Worm (Caenorhabditis elegans) whole organism, mixed stage, embryonic: ENCODE results near the gene cdk-12.

Experiments used
- bed-3 ChIP-seq: fragments of 200-800 bp; sonication (Bioruptor generic); optimal IDR thresholded peaks from 3 replicates; lab custom pipeline; 2018; ENCODE audit warnings: mild to moderate bottlenecking, missing genetic modification characterization, moderate library complexity, missing compliant biosample characterization
- blmp-1 ChIP-seq: fragments of 150-350 bp; optimal IDR thresholded peaks from 2 replicates; lab custom pipeline; 2014; ENCODE audit warnings: missing biosample characterization, missing genetic modification characterization
- ceh-43 ChIP-seq: fragments of 200-800 bp; sonication (Bioruptor generic); optimal IDR thresholded peaks from 2 replicates; lab custom pipeline; 2018; ENCODE audit warnings: mild to moderate bottlenecking, missing genetic modification characterization, moderate library complexity, missing compliant biosample characterization
- ces-1 ChIP-seq: fragments of 150-350 bp; optimal IDR thresholded peaks from 2 replicates; lab custom pipeline; 2014; ENCODE audit warnings: missing biosample characterization, missing genetic modification reagents, missing genetic modification characterization
- cnd-1 ChIP-seq: fragments of 200-800 bp; sonication (Bioruptor generic); optimal IDR thresholded peaks from 2 replicates; lab custom pipeline; 2018; ENCODE audit warnings: mild to moderate bottlenecking, missing genetic modification characterization, missing compliant biosample characterization
- elt-1 ChIP-seq: sonication (generic microtip); optimal IDR thresholded peaks from 2 replicates; lab custom pipeline; 2017; ENCODE audit warnings: missing genetic modification characterization, mild to moderate bottlenecking, missing compliant biosample characterization, antibody characterized with exemption, moderate library complexity, borderline replicate concordance; ENCODE audit not compliant: insufficient read depth
- elt-3 ChIP-seq: fragments of 150-350 bp; optimal IDR thresholded peaks from 2 replicates; lab custom pipeline; 2014; ENCODE audit warnings: missing biosample characterization, missing genetic modification characterization
- flh-1 ChIP-seq: fragments of 200-800 bp; sonication (Bioruptor generic); optimal IDR thresholded peaks from 2 replicates; lab custom pipeline; 2018; ENCODE audit warnings: mild to moderate bottlenecking, missing genetic modification characterization, moderate library complexity, missing compliant biosample characterization
- hlh-1 ChIP-seq: fragments of 150-350 bp; optimal IDR thresholded peaks from 2 replicates; lab custom pipeline; 2014; ENCODE audit warnings: missing biosample characterization, missing genetic modification reagents, missing genetic modification characterization
- lin-13 ChIP-seq: fragments of 150-350 bp; optimal IDR thresholded peaks from 2 replicates; lab custom pipeline; 2014; ENCODE audit warnings: missing biosample characterization, missing genetic modification characterization
- lin-32 ChIP-seq: fragments of 200-800 bp; sonication (Bioruptor generic); optimal IDR thresholded peaks from 2 replicates; lab custom pipeline; 2018; ENCODE audit warnings: mild to moderate bottlenecking, missing genetic modification characterization, missing compliant biosample characterization
- lsy-2 ChIP-seq: fragments of 150-350 bp; optimal IDR thresholded peaks from 2 replicates; lab custom pipeline; 2014; ENCODE audit warnings: missing biosample characterization, missing genetic modification characterization
- mab-5 ChIP-seq: fragments of 150-350 bp; optimal IDR thresholded peaks from 2 replicates; lab custom pipeline; 2014; ENCODE audit warnings: missing biosample characterization, missing genetic modification characterization
- nhr-12 ChIP-seq: fragments of 150-350 bp; optimal IDR thresholded peaks from 2 replicates; lab custom pipeline; 2014; ENCODE audit warnings: missing biosample characterization, missing genetic modification characterization
- nhr-237 ChIP-seq: fragments of 150-350 bp; optimal IDR thresholded peaks from 2 replicates; lab custom pipeline; 2014; ENCODE audit warnings: missing biosample characterization, missing genetic modification characterization
- nhr-76 ChIP-seq: sonication (generic microtip); optimal IDR thresholded peaks from 2 replicates; lab custom pipeline; 2017; ENCODE audit warnings: missing biosample characterization, missing genetic modification characterization
- pha-4 ChIP-seq: fragments of 150-350 bp; optimal IDR thresholded peaks from 2 replicates; lab custom pipeline; 2018; ENCODE audit warnings: missing biosample characterization, missing genetic modification reagents, missing genetic modification characterization
- sem-2 ChIP-seq: fragments of 200-800 bp; sonication (Bioruptor generic); optimal IDR thresholded peaks from 2 replicates; lab custom pipeline; 2018; ENCODE audit warnings: mild to moderate bottlenecking, missing genetic modification characterization, missing compliant biosample characterization
- snpc-4 ChIP-seq: fragments of 150-350 bp; optimal IDR thresholded peaks from 2 replicates; lab custom pipeline; 2014; ENCODE audit warnings: missing biosample characterization, missing genetic modification characterization
- sptf-1 ChIP-seq: sonication (generic microtip); optimal IDR thresholded peaks from 2 replicates; lab custom pipeline; 2017; ENCODE audit warnings: mild to moderate bottlenecking, missing genetic modification characterization, moderate library complexity, missing compliant biosample characterization
- tbx-8 ChIP-seq: fragments of 200-800 bp; sonication (Bioruptor generic); optimal IDR thresholded peaks from 2 replicates; lab custom pipeline; 2018; ENCODE audit warnings: mild to moderate bottlenecking, missing genetic modification characterization, moderate library complexity, missing compliant biosample characterization
- unc-120 ChIP-seq: sonication (generic microtip); optimal IDR thresholded peaks from 2 replicates; lab custom pipeline; 2017; ENCODE audit warnings: missing genetic modification characterization, missing compliant biosample characterization; ENCODE audit not compliant: poor library complexity, severe bottlenecking
- unc-39 ChIP-seq: fragments of 150-350 bp; optimal IDR thresholded peaks from 2 replicates; lab custom pipeline; 2014; ENCODE audit warnings: missing biosample characterization, missing genetic modification characterization
- unc-62 ChIP-seq: fragments of 150-350 bp; optimal IDR thresholded peaks from 2 replicates; lab custom pipeline; 2014; ENCODE audit warnings: missing biosample characterization, missing genetic modification reagents, missing genetic modification characterization

cdk-12 gene

DNA sequence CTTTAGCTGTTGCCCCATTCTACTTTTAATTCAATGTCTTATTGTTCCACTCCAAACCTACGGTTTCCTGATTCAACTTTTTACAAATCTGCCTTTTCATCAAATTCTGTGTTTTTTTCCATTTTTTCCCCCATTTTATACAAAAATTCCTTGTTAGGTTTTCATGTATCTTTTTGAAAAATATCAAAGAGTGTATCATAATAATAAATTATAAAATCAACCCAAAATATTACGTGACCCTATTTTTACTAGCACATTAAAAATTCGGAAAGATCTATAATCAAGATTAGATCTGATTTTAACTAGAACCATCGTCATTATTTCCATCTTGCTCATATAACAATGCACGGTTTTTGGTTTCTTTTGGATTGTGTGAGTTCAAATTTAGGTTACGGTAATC lies 12.7 kb upstream of the cdk-12 start, which contains the start of gene H38K22.6:
TSS of gene H38K22.6 (plus strand) at position 301 of the 400 bp plus-strand sequence.
- TF ChIP-seq elt-3 (tag; lab: Kevin White, UChicago) (no peak), flh-1 (GFP tag; lab: Kevin White, UChicago) (no peak), unc-120 (no peak), unc-62 (GFP tag; lab: Kevin White, UChicago) (no peak), nhr-12 (tag; lab: Kevin White, UChicago) (no peak), lsy-2 (tag; lab: Kevin White, UChicago) (no peak), ceh-43 (GFP tag; lab: Kevin White, UChicago) (no peak), pha-4 (tag; lab: Kevin White, UChicago) (no peak), hlh-1 (tag; lab: Kevin White, UChicago) (no peak), unc-39 (tag; lab: Kevin White, UChicago) (no peak), sem-2 (GFP tag; lab: Kevin White, UChicago) (no peak), lin-32 (GFP tag; lab: Kevin White, UChicago) (no peak), bed-3 (GFP tag; lab: Kevin White, UChicago) (no peak)

DNA sequence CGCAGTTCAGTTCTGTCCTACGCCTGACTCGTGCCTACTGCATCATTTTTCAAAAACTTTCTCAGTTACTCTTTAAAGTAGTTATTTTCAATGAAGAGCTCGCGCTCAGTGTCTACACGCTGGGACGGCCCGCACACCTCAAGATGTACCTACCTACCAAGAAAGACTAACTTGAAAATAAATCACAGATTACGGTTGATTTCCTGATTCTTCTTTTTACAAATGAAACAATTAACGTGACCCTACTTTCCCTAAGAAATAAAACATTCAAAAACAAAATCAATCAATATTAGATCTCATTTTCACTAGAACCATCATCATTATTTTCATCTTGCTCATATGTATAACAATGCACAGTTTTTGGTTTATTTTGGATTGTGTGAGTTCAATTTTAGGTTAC lies 11.4 kb upstream of the cdk-12 start, which contains the start of gene H38K22.7:
TSS of gene H38K22.7 (plus strand) at position 301 of the 400 bp plus-strand sequence.
- TF ChIP-seq unc-120, result no peak
- no peak for TF ChIP-seq pha-4 (tag; lab: Kevin White, UChicago)
- TF ChIP-seq nhr-76, result no peak
- TF ChIP-seq lin-13 (tag; lab: Kevin White, UChicago), result no peak
- no peak for TF ChIP-seq flh-1 (GFP tag; lab: Kevin White, UChicago)
- TF ChIP-seq snpc-4 (tag; lab: Kevin White, UChicago), result no peak
- TF ChIP-seq sem-2 (GFP tag; lab: Kevin White, UChicago), result no peak
- no peak for TF ChIP-seq cnd-1 (tag; lab: Kevin White, UChicago)
- TF ChIP-seq hlh-1 (tag; lab: Kevin White, UChicago), result no peak

DNA sequence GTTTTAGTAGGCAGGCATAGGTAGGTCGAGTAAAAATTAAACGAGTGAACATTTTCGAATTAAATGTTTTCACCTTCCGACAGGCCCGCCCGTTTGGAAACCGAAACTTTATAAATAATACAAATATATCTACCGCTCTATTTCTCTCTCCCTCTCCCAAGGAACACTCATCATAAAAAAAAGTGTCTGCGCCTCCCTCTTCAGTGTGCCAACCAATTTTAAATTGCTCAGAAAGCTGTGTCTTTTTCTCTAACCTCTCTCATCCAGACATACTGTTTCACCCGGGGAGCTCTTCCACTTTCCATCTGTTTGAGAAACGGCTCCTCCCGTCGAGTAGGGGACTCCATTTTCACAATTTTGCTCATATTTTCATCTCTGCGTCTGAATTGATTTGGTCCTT lies 9.7 kb upstream of the cdk-12 start:
- TF ChIP-seq ceh-43 (GFP tag; lab: Kevin White, UChicago), result no peak
- TF ChIP-seq unc-120, result peak; percentile 55
- TF ChIP-seq ces-1 (GFP tag; lab: Kevin White, UChicago), result peak; percentile 73
- TF ChIP-seq nhr-237, result peak; percentile 30
- TF ChIP-seq tbx-8 (GFP tag; lab: Kevin White, UChicago), result no peak
- no peak for TF ChIP-seq nhr-12 (tag; lab: Kevin White, UChicago)

DNA sequence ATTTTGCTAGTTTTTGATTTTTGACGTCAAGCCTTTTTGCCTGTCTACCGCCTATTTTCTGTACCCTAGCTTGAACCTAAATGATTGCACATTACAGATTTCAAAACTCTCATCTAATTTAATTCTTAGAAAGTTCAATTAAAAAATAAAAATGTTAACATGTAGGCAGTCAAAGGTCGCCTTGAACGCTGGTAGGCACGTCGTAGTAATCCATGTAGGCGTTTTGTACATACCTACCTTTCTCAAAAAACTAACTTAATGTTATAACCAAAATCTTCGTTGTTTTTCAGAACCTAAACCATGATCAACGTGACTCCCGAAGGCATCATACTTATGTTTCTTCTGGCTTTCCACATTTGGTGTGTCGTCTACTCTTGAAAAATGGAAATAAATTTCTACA lies 8.9 kb upstream of the cdk-12 start, which contains the start of gene H38K22.9:
TSS of gene H38K22.9 (plus strand) at position 301 of the 400 bp plus-strand sequence.
- TF ChIP-seq sptf-1 (tag; lab: Kevin White, UChicago), result no peak
- TF ChIP-seq lsy-2 (tag; lab: Kevin White, UChicago), result no peak
- TF ChIP-seq tbx-8 (GFP tag; lab: Kevin White, UChicago), result no peak
- no peak for TF ChIP-seq sem-2 (GFP tag; lab: Kevin White, UChicago)
- TF ChIP-seq, all 35 proteins: peak for 0

DNA sequence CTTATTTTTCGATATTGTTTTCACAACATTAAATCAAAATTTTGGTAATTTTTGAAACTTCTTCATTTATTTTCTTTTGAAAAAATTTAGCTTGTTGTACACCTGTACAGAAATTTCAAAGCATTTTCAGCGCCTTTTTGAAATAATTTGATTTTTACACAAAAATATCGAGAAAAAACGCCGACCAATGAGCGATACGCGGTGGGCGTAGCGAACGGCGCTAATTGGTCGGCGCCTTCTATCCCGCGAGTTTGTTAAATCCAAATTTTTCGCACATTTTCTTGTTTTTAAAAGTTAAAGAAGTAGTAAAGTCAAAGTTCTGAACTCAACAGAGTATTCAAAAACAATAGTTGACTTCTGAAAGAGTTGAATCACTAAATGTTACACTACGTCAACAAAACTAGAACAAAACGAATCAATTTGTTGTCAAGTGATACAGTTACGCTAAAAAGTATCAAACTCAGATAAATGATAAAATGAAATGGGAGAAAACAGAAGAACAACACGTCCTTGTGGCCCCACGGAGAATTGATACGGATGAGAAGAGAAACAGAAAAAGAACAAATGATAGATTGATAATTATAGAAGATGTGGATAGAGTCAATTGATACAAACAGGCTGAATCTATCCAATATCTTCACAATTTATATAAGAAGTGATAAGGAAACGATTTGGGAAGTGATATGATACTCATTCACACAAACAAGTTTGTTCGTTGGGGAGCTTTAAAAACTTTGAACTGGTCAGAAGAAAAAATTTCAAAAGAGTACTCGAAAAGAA lies 4.4 kb upstream of the cdk-12 start:
- TF ChIP-seq snpc-4 (tag; lab: Kevin White, UChicago), result no peak
- no peak for TF ChIP-seq hlh-1 (tag; lab: Kevin White, UChicago)
- TF ChIP-seq elt-3 (tag; lab: Kevin White, UChicago), result peak; percentile 19
- TF ChIP-seq ceh-43 (GFP tag; lab: Kevin White, UChicago), result no peak
- TF ChIP-seq blmp-1 (tag; lab: Kevin White, UChicago), result no peak
- no peak for TF ChIP-seq unc-62 (GFP tag; lab: Kevin White, UChicago)
- no peak for TF ChIP-seq elt-1 (tag; lab: Kevin White, UChicago)
- no peak for TF ChIP-seq mab-5 (tag; lab: Kevin White, UChicago)

DNA sequence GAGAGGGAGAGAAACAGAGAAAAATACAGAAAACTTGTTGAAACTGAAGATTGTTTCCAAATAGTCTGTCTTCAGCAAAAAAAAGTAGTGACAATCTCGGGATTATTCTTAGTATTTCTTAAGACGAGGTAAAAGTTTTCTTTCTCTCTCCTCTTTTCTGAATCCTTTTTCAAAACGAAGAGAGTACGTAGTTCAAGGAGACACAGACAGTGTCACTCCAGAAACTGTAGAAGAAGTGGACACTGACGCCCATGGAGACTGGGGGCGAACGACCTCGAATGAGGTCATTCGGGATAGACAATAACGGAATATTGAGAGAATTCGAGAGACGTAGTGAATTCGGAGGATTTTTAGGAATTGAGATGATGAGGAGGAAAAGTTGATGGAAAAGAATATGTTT lies 1.8 kb upstream of the cdk-12 start, which contains the start of gene gly-6:
TSS of gene gly-6 (minus strand) at position 245 of the 400 bp plus-strand sequence.
- TF ChIP-seq nhr-237 (no peak), sem-2 (GFP tag; lab: Kevin White, UChicago) (no peak), snpc-4 (tag; lab: Kevin White, UChicago) (no peak), unc-39 (tag; lab: Kevin White, UChicago) (no peak)
